Fruit fly (Drosophila melanogaster) whole organism, prepupa: ENCODE measurements around the gene CG7006.

Source experiments
- CG3919 ChIP-seq: fragments of 200-800 bp; sonication (Bioruptor generic); optimal IDR thresholded peaks from 3 replicates; lab custom pipeline; 2016; ENCODE audit warnings: missing biosample characterization, missing genetic modification characterization
- Eip75B ChIP-seq: fragments of 200-800 bp; sonication (Bioruptor generic); optimal IDR thresholded peaks from 3 replicates; lab custom pipeline; 2016; ENCODE audit warnings: missing biosample characterization, missing genetic modification characterization
- Ets96B ChIP-seq: fragments of 200-800 bp; optimal IDR thresholded peaks from 2 replicates; lab custom pipeline; 2019; ENCODE audit warnings: missing biosample characterization, mild to moderate bottlenecking, missing genetic modification characterization, moderate library complexity
- Gug ChIP-seq: fragments of 200-800 bp; sonication (Bioruptor generic); IDR thresholded peaks from 2 replicates; pipeline ENCODE4 v1.3.6; 2022; ENCODE audit warnings: missing biosample characterization, missing genetic modification characterization
- Hr39 ChIP-seq: fragments of 200-800 bp; sonication (Bioruptor generic); optimal IDR thresholded peaks from 2 replicates; lab custom pipeline; 2016; ENCODE audit warnings: missing biosample characterization, missing genetic modification characterization
- Lpt ChIP-seq: fragments of 200-800 bp; sonication (Bioruptor generic); optimal IDR thresholded peaks from 3 replicates; lab custom pipeline; 2016; ENCODE audit warnings: missing biosample characterization, missing genetic modification characterization
- Smox ChIP-seq: fragments of 200-800 bp; sonication (Bioruptor generic); optimal IDR thresholded peaks from 3 replicates; lab custom pipeline; 2016; ENCODE audit warnings: missing biosample characterization, missing genetic modification characterization
- Sox102F ChIP-seq: fragments of 200-800 bp; sonication (Bioruptor generic); optimal IDR thresholded peaks from 2 replicates; lab custom pipeline; 2016; ENCODE audit warnings: missing biosample characterization, mild to moderate bottlenecking, missing genetic modification characterization
- achi ChIP-seq: fragments of 200-800 bp; sonication (Bioruptor generic); optimal IDR thresholded peaks from 3 replicates; lab custom pipeline; 2016; ENCODE audit warnings: missing biosample characterization, missing genetic modification characterization
- eg ChIP-seq: fragments of 200-800 bp; sonication (Bioruptor generic); IDR thresholded peaks from 3 replicates; pipeline ENCODE4 v1.3.6; 2022; ENCODE audit warnings: missing biosample characterization, missing genetic modification characterization
- lz ChIP-seq: fragments of 200-800 bp; sonication (Bioruptor generic); optimal IDR thresholded peaks from 3 replicates; lab custom pipeline; 2016; ENCODE audit warnings: missing biosample characterization, missing genetic modification characterization
- svp ChIP-seq: fragments of 200-800 bp; sonication (Bioruptor generic); peaks from one replicate; lab custom pipeline; 2016; ENCODE audit warnings: missing biosample characterization, missing genetic modification characterization

DNA sequence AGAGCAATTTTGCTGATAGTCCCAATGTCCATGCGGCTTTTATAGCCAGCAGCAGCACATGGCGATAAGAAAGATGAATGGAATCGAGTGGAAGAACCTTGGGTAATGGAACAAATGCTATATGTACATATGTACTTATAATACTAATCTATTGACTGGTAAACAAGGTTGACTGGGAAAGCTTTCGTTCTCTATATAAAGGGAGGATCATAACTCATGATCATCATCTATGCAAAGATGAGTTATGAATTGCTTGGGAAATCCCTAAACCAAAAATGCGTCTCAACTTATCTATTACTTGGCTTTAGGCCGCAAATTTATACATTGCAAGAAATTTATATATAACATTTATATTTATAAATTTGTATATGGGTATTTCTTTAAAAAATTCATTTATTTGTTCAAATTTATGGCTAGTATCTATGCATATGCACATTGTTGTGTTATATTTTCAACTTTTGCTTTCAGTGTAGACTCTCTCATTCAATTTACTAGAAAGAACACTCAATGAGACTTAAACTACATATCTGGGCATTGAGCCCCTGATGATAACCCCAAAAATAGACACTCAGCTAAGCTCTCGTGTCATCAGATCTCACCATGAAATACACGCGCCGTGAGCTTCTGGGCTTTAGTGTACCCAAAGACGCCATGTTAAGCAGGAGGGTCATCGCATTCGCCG lies 14.4 kb downstream of the CG7006 start, which contains the start of the genes Srg1 and Elal:
- TF ChIP-seq Smox (no peak), Lpt (no peak), Ets96B (tag; lab: Kevin White, UChicago) (peak; percentile 18), Sox102F (no peak), Gug (no peak), Hr39 (GFP tag; lab: Kevin White, UChicago) (no peak), lz (no peak), achi (GFP tag; lab: Kevin White, UChicago) (no peak), Eip75B (GFP tag; lab: Kevin White, UChicago) (no peak), svp (GFP tag; lab: Kevin White, UChicago) (peak; percentile 65), CG3919 (GFP tag; lab: Kevin White, UChicago) (no peak), eg (GFP tag; lab: Robert Waterston, UW) (0 out of 3 replicates have a peak, but pooled peaks have one; percentile 29)
